Worm (Caenorhabditis elegans) whole organism, L4 larva: ENCODE data around the gene sup-37.

Source experiments
- D1046.2 ChIP-seq: fragments of 200-800 bp; sonication (Bioruptor generic); IDR thresholded peaks from 2 replicates; pipeline ENCODE4 v1.3.6; 2022; ENCODE audit warnings: missing genetic modification characterization, missing compliant biosample characterization
- F26F4.8 ChIP-seq: fragments of 200-800 bp; sonication (Bioruptor generic); conservative IDR thresholded peaks from 2 replicates; pipeline ENCODE4 v1.3.6; 2022; ENCODE audit warnings: missing genetic modification characterization, missing compliant biosample characterization
- F37D6.2 ChIP-seq: sonication (generic microtip); optimal IDR thresholded peaks from 2 replicates; lab custom pipeline; 2016; ENCODE audit warnings: mild to moderate bottlenecking, missing genetic modification characterization, missing compliant biosample characterization
- T20F7.1 ChIP-seq: fragments of 200-800 bp; sonication (Bioruptor generic); optimal IDR thresholded peaks from 2 replicates; lab custom pipeline; 2018; ENCODE audit warnings: mild to moderate bottlenecking, missing genetic modification characterization, missing compliant biosample characterization
- Y105C5A.15 ChIP-seq: fragments of 200-800 bp; sonication (Bioruptor generic); IDR thresholded peaks from 2 replicates; pipeline ENCODE4 v1.3.6; 2022; ENCODE audit warnings: missing genetic modification characterization, missing compliant biosample characterization
- Y5F2A.4 ChIP-seq: fragments of 200-800 bp; sonication (Bioruptor generic); optimal IDR thresholded peaks from 2 replicates; lab custom pipeline; 2018; ENCODE audit warnings: mild to moderate bottlenecking, missing genetic modification characterization, missing compliant biosample characterization
- ZK337.2 ChIP-seq: fragments of 200-800 bp; sonication (Bioruptor generic); IDR thresholded peaks from 2 replicates; pipeline ENCODE4 v1.3.6; 2022; ENCODE audit warnings: missing genetic modification reagents, missing genetic modification characterization, missing compliant biosample characterization
- aha-1 ChIP-seq: fragments of 150-350 bp; peaks from one replicate; lab custom pipeline; 2014; ENCODE audit warnings: missing biosample characterization, missing genetic modification characterization
- arid-1 ChIP-seq: fragments of 200-800 bp; sonication (Bioruptor generic); conservative IDR thresholded peaks from 2 replicates; pipeline ENCODE4 v1.3.6; 2022; ENCODE audit warnings: missing genetic modification reagents, missing genetic modification characterization, missing compliant biosample characterization
- ceh-28 ChIP-seq: fragments of 150-350 bp; optimal IDR thresholded peaks from 2 replicates; lab custom pipeline; 2014; ENCODE audit warnings: missing biosample characterization, missing genetic modification reagents, missing genetic modification characterization
- ceh-62 ChIP-seq: sonication (generic microtip); optimal IDR thresholded peaks from 2 replicates; lab custom pipeline; 2017; ENCODE audit warnings: missing biosample characterization, missing genetic modification characterization
- ces-1 ChIP-seq: fragments of 150-350 bp; sonication (generic microtip); optimal IDR thresholded peaks from 4 replicates; lab custom pipeline; 2014; ENCODE audit warnings: missing biosample characterization, missing genetic modification reagents, missing genetic modification characterization
- daf-16 ChIP-seq, 3 experiments: sonication (generic microtip); optimal IDR thresholded peaks; 2 replicates each; lab custom pipeline; 2016 to 2017; ENCODE audit warnings: missing genetic modification characterization in 3 of 3, missing genetic modification reagents in 3 of 3, mild to moderate bottlenecking in 2 of 3, missing compliant biosample characterization in 2 of 3, missing biosample characterization in 1 of 3, moderate library complexity in 1 of 3
- daf-19 ChIP-seq: fragments of 200-800 bp; sonication (Bioruptor generic); conservative IDR thresholded peaks from 2 replicates; pipeline ENCODE4 v1.3.6; 2022; ENCODE audit warnings: missing genetic modification characterization, missing compliant biosample characterization
- daf-8 ChIP-seq: fragments of 200-800 bp; sonication (Bioruptor generic); IDR thresholded peaks from 2 replicates; pipeline ENCODE4 v1.3.6; 2022; ENCODE audit warnings: missing genetic modification characterization, missing compliant biosample characterization
- dmd-6 ChIP-seq: fragments of 200-800 bp; sonication (Bioruptor generic); IDR thresholded peaks from 2 replicates; pipeline ENCODE4 v1.3.6; 2022; ENCODE audit warnings: missing genetic modification reagents, missing genetic modification characterization, missing compliant biosample characterization
- dmd-8 ChIP-seq: fragments of 200-800 bp; sonication (Bioruptor generic); IDR thresholded peaks from 2 replicates; pipeline ENCODE4 v1.3.6; 2022; ENCODE audit warnings: missing genetic modification characterization, missing compliant biosample characterization
- dmd-9 ChIP-seq: fragments of 200-800 bp; sonication (Bioruptor generic); IDR thresholded peaks from 2 replicates; pipeline ENCODE4 v1.3.6; 2022; ENCODE audit warnings: missing genetic modification reagents, missing genetic modification characterization, missing compliant biosample characterization
- dpl-1 ChIP-seq: fragments of 150-350 bp; optimal IDR thresholded peaks from 2 replicates; lab custom pipeline; 2014; ENCODE audit warnings: missing biosample characterization, missing genetic modification reagents, missing genetic modification characterization
- fos-1 ChIP-seq: fragments of 150-350 bp; optimal IDR thresholded peaks from 2 replicates; lab custom pipeline; 2014; ENCODE audit warnings: missing biosample characterization, missing genetic modification characterization
- gei-8 ChIP-seq: fragments of 200-800 bp; sonication (Bioruptor generic); optimal IDR thresholded peaks from 2 replicates; lab custom pipeline; 2018; ENCODE audit warnings: mild to moderate bottlenecking, missing genetic modification characterization, missing compliant biosample characterization
- hlh-11 ChIP-seq: fragments of 200-800 bp; sonication (Bioruptor generic); optimal IDR thresholded peaks from 2 replicates; lab custom pipeline; 2018; ENCODE audit warnings: mild to moderate bottlenecking, missing genetic modification characterization, missing compliant biosample characterization
- hmg-1.1 ChIP-seq: fragments of 200-800 bp; sonication (Bioruptor generic); IDR thresholded peaks from 2 replicates; pipeline ENCODE4 v1.3.6; 2022; ENCODE audit warnings: missing genetic modification reagents, missing genetic modification characterization, missing compliant biosample characterization
- lin-13 ChIP-seq: fragments of 150-350 bp; optimal IDR thresholded peaks from 2 replicates; lab custom pipeline; 2014; ENCODE audit warnings: missing biosample characterization, missing genetic modification reagents, missing genetic modification characterization
- lin-38 ChIP-seq: fragments of 200-800 bp; sonication (Bioruptor generic); IDR thresholded peaks from 2 replicates; pipeline ENCODE4 v1.3.6; 2022; ENCODE audit warnings: missing genetic modification reagents, missing genetic modification characterization, missing compliant biosample characterization
- lsy-2 ChIP-seq, 2 experiments: fragments of 150-350 bp in 1 of 2; sonication (generic microtip) in 1 of 2; optimal IDR thresholded peaks; 2 replicates each; lab custom pipeline; 2014 to 2017; ENCODE audit warnings: missing biosample characterization in 2 of 2, missing genetic modification characterization in 2 of 2
- madf-5 ChIP-seq, 2 experiments: fragments of 200-800 bp; sonication (Bioruptor generic); IDR thresholded peaks; 2 replicates each; pipeline ENCODE4 v1.3.6; 2022; ENCODE audit warnings: missing compliant biosample characterization in 2 of 2, missing genetic modification characterization in 2 of 2
- mdl-1 ChIP-seq, 2 experiments: fragments of 150-350 bp in 1 of 2; sonication (generic microtip) in 1 of 2; optimal IDR thresholded peaks; 2 replicates each; lab custom pipeline; 2014 to 2017; ENCODE audit warnings: missing biosample characterization in 2 of 2, missing genetic modification characterization in 2 of 2
- mdt-29 ChIP-seq: fragments of 200-800 bp; sonication (Bioruptor generic); IDR thresholded peaks from 2 replicates; pipeline ENCODE4 v1.3.6; 2022; ENCODE audit warnings: missing genetic modification reagents, missing genetic modification characterization, missing compliant biosample characterization
- mep-1 ChIP-seq: fragments of 150-350 bp; sonication (generic microtip); optimal IDR thresholded peaks from 3 replicates; lab custom pipeline; 2014; ENCODE audit warnings: missing biosample characterization, missing genetic modification characterization
- mes-2 ChIP-seq: sonication (generic microtip); optimal IDR thresholded peaks from 2 replicates; lab custom pipeline; 2016; ENCODE audit warnings: missing genotype, mild to moderate bottlenecking, missing genetic modification characterization, missing compliant biosample characterization; ENCODE audit not compliant: poor library complexity, severe bottlenecking
- nhr-10 ChIP-seq: fragments of 150-350 bp; optimal IDR thresholded peaks from 2 replicates; lab custom pipeline; 2014; ENCODE audit warnings: missing biosample characterization, missing genetic modification characterization
- nhr-11 ChIP-seq: fragments of 150-350 bp; optimal IDR thresholded peaks from 2 replicates; lab custom pipeline; 2014; ENCODE audit warnings: missing biosample characterization, missing genetic modification characterization
- nhr-237 ChIP-seq: sonication (generic microtip); optimal IDR thresholded peaks from 2 replicates; lab custom pipeline; 2017; ENCODE audit warnings: missing biosample characterization, missing genetic modification characterization
- nhr-25 ChIP-seq: sonication (generic microtip); optimal IDR thresholded peaks from 2 replicates; lab custom pipeline; 2017; ENCODE audit warnings: missing genetic modification characterization, mild to moderate bottlenecking, missing compliant biosample characterization, antibody characterized with exemption, moderate library complexity, borderline replicate concordance; ENCODE audit not compliant: insufficient read depth
- nhr-41 ChIP-seq: fragments of 200-800 bp; sonication (Bioruptor generic); IDR thresholded peaks from 2 replicates; pipeline ENCODE4 v1.3.6; 2022; ENCODE audit warnings: missing genetic modification reagents, missing genetic modification characterization, missing compliant biosample characterization
- nhr-76 ChIP-seq: fragments of 150-350 bp; optimal IDR thresholded peaks from 2 replicates; lab custom pipeline; 2014; ENCODE audit warnings: missing biosample characterization, missing genetic modification characterization
- pha-4 ChIP-seq, 2 experiments: fragments of 150-350 bp in 1 of 2; fragments of 200-800 bp in 1 of 2; sonication (Bioruptor generic) in 1 of 2; IDR thresholded peaks in 1 of 2; optimal IDR thresholded peaks in 1 of 2; 2 replicates each; pipeline versions ENCODE4 v1.3.6 to Lab custom; 2014 to 2022; ENCODE audit warnings: missing genetic modification characterization in 2 of 2, missing genetic modification reagents in 2 of 2, missing biosample characterization in 1 of 2, missing compliant biosample characterization in 1 of 2
- php-3 ChIP-seq: fragments of 200-800 bp; sonication (Bioruptor generic); IDR thresholded peaks from 2 replicates; pipeline ENCODE4 v1.3.6; 2022; ENCODE audit warnings: missing genetic modification reagents, missing genetic modification characterization, missing compliant biosample characterization
- pqm-1 ChIP-seq: sonication (generic microtip); optimal IDR thresholded peaks from 2 replicates; lab custom pipeline; 2017; ENCODE audit warnings: missing biosample characterization, missing genetic modification characterization
- rbr-2 ChIP-seq: sonication (generic microtip); optimal IDR thresholded peaks from 2 replicates; lab custom pipeline; 2016; ENCODE audit warnings: missing genotype, missing genetic modification characterization, missing compliant biosample characterization
- snpc-4 ChIP-seq: fragments of 150-350 bp; optimal IDR thresholded peaks from 2 replicates; lab custom pipeline; 2014; ENCODE audit warnings: missing biosample characterization, missing genetic modification characterization
- spr-3 ChIP-seq: fragments of 200-800 bp; sonication (Bioruptor generic); optimal IDR thresholded peaks from 2 replicates; lab custom pipeline; 2018; ENCODE audit warnings: mild to moderate bottlenecking, missing genetic modification characterization, missing compliant biosample characterization
- tra-1 ChIP-seq: fragments of 200-800 bp; sonication (Bioruptor generic); IDR thresholded peaks from 2 replicates; pipeline ENCODE4 v1.3.6; 2022; ENCODE audit warnings: missing genetic modification reagents, missing genetic modification characterization, missing compliant biosample characterization
- unc-130 ChIP-seq: sonication (generic microtip); optimal IDR thresholded peaks from 2 replicates; lab custom pipeline; 2016; ENCODE audit warnings: missing genetic modification reagents, missing genetic modification characterization, missing compliant biosample characterization
- unc-39 ChIP-seq: sonication (generic microtip); optimal IDR thresholded peaks from 2 replicates; lab custom pipeline; 2017; ENCODE audit warnings: missing biosample characterization, missing genetic modification characterization
- vab-7 ChIP-seq: fragments of 200-800 bp; sonication (Bioruptor generic); IDR thresholded peaks from 2 replicates; pipeline ENCODE4 v1.3.6; 2022; ENCODE audit warnings: missing genetic modification reagents, missing genetic modification characterization, missing compliant biosample characterization
- zag-1 ChIP-seq: fragments of 150-350 bp; optimal IDR thresholded peaks from 2 replicates; lab custom pipeline; 2014; ENCODE audit warnings: missing biosample characterization, missing genetic modification characterization
- zfp-3 ChIP-seq: fragments of 200-800 bp; sonication (Bioruptor generic); conservative IDR thresholded peaks from 2 replicates; pipeline ENCODE4 v1.3.6; 2022; ENCODE audit warnings: missing genetic modification reagents, missing genetic modification characterization, missing compliant biosample characterization
- zip-11 ChIP-seq: fragments of 200-800 bp; sonication (Bioruptor generic); IDR thresholded peaks from 2 replicates; pipeline ENCODE4 v1.3.6; 2022; ENCODE audit warnings: missing genetic modification characterization, missing compliant biosample characterization
- zip-2 ChIP-seq: fragments of 150-350 bp; optimal IDR thresholded peaks from 2 replicates; lab custom pipeline; 2014; ENCODE audit warnings: missing biosample characterization, missing genetic modification characterization

The sup-37 gene

ce11 chrV:8773826-8774382 lies 12.4 kb upstream of the sup-37 start, which contains the start of gene B0507.2 (continued):
- TF ChIP-seq unc-130 (GFP tag; lab: Kevin White, UChicago), result no peak
- no peak for TF ChIP-seq ces-1 (GFP tag; lab: Kevin White, UChicago)
- TF ChIP-seq mes-2 (tag; lab: Kevin White, UChicago), result no peak
- TF ChIP-seq php-3, result no peak
- TF ChIP-seq ceh-28 (tag; lab: Kevin White, UChicago), result no peak
- no peak for TF ChIP-seq nhr-41 (GFP tag; lab: Robert Waterston, UW)
- no peak for TF ChIP-seq dmd-9 (GFP tag; lab: Robert Waterston, UW)
- no peak for TF ChIP-seq fos-1 (tag; lab: Kevin White, UChicago)
- no peak for TF ChIP-seq ZK337.2 (GFP tag; lab: Robert Waterston, UW)
- TF ChIP-seq Y5F2A.4 (GFP tag; lab: Kevin White, UChicago), result no peak
- no peak for TF ChIP-seq F37D6.2
- no peak for TF ChIP-seq snpc-4 (tag; lab: Kevin White, UChicago)
- no peak for TF ChIP-seq zip-11 (GFP tag; lab: Robert Waterston, UW)
- TF ChIP-seq ceh-62, result no peak
- TF ChIP-seq lsy-2 (tag; optimal IDR thresholded peaks at IDR 0.05; lab: Kevin White, UChicago), result peak in 1 of 2 experiments; percentile 46
- no peak for TF ChIP-seq lin-13 (GFP tag; lab: Kevin White, UChicago)
- no peak for TF ChIP-seq spr-3 (GFP tag; lab: Kevin White, UChicago)
- peak; percentile 47 for TF ChIP-seq pqm-1
- TF ChIP-seq dmd-6 (GFP tag; lab: Robert Waterston, UW), result no peak
- TF ChIP-seq gei-8 (GFP tag; lab: Kevin White, UChicago), result no peak
- no peak for TF ChIP-seq unc-39
- no peak for TF ChIP-seq nhr-25 (tag; lab: Kevin White, UChicago)
- no peak for TF ChIP-seq madf-5 (GFP tag; IDR thresholded peaks at IDR 0.05; lab: Robert Waterston, UW)
- TF ChIP-seq Y105C5A.15, result no peak
- no peak for TF ChIP-seq pha-4 (GFP tag; IDR thresholded peaks at IDR 0.05; lab: Robert Waterston, UW)
- TF ChIP-seq pha-4 (tag; optimal IDR thresholded peaks at IDR 0.05; lab: Kevin White, UChicago), result no peak
- no peak for TF ChIP-seq tra-1 (GFP tag; lab: Robert Waterston, UW)
- TF ChIP-seq aha-1 (tag; lab: Kevin White, UChicago), result no peak
- TF ChIP-seq mep-1 (tag; lab: Kevin White, UChicago), result peak; percentile 35
- TF ChIP-seq lin-38 (GFP tag; lab: Robert Waterston, UW), result no peak
- no peak for TF ChIP-seq D1046.2 (GFP tag; lab: Robert Waterston, UW)
- no peak for TF ChIP-seq daf-19 (GFP tag; lab: Robert Waterston, UW)
- TF ChIP-seq F26F4.8 (GFP tag; lab: Robert Waterston, UW), result no peak
- no peak for TF ChIP-seq mdt-29 (GFP tag; lab: Robert Waterston, UW)
- TF ChIP-seq mdl-1 (tag; optimal IDR thresholded peaks at IDR 0.05; lab: Kevin White, UChicago), result peak in 1 of 2 experiments; percentile 30
- TF ChIP-seq dmd-8 (GFP tag; lab: Robert Waterston, UW), result no peak
- no peak for TF ChIP-seq zfp-3
- no peak for TF ChIP-seq hmg-1.1 (GFP tag; lab: Robert Waterston, UW)
- no peak for TF ChIP-seq nhr-10 (tag; lab: Kevin White, UChicago)
- TF ChIP-seq zip-2 (tag; lab: Kevin White, UChicago), result no peak
- TF ChIP-seq rbr-2 (tag; lab: Kevin White, UChicago), result peak; percentile 2
- TF ChIP-seq T20F7.1 (GFP tag; lab: Kevin White, UChicago), result no peak
- no peak for TF ChIP-seq zag-1
- no peak for TF ChIP-seq nhr-11 (tag; lab: Kevin White, UChicago)
- TF ChIP-seq vab-7, result no peak
- TF ChIP-seq hlh-11, result peak; percentile 36
- no peak for TF ChIP-seq daf-16 (GFP tag; optimal IDR thresholded peaks at IDR 0.05; lab: Kevin White, UChicago)
- peak; percentile 90 for TF ChIP-seq daf-16 (tag; optimal IDR thresholded peaks at IDR 0.05; lab: Kevin White, UChicago)
- TF ChIP-seq nhr-237 (tag; lab: Kevin White, UChicago), result no peak
- TF ChIP-seq daf-8, result no peak
- TF ChIP-seq dpl-1 (GFP tag; lab: Kevin White, UChicago), result no peak
- no peak for TF ChIP-seq arid-1 (GFP tag; lab: Robert Waterston, UW)
- no peak for TF ChIP-seq nhr-76 (tag; lab: Kevin White, UChicago)
